Worm (Caenorhabditis elegans) whole organism, L2 larva: ENCODE data around the gene wdr-83.

Experiments
- C34F6.9 ChIP-seq: fragments of 150-350 bp; optimal IDR thresholded peaks from 2 replicates; lab custom pipeline; 2014; ENCODE audit warnings: missing biosample characterization, missing genetic modification characterization
- F13H6.1 ChIP-seq: sonication (generic microtip); optimal IDR thresholded peaks from 2 replicates; lab custom pipeline; 2016; ENCODE audit warnings: missing genetic modification characterization, missing compliant biosample characterization
- R02D3.7 ChIP-seq: fragments of 150-350 bp; optimal IDR thresholded peaks from 2 replicates; lab custom pipeline; 2014; ENCODE audit warnings: missing biosample characterization, missing genetic modification characterization
- Y55F3AM.14 ChIP-seq: fragments of 200-800 bp; sonication (Bioruptor generic); optimal IDR thresholded peaks from 2 replicates; lab custom pipeline; 2018; ENCODE audit warnings: mild to moderate bottlenecking, missing genetic modification characterization, missing compliant biosample characterization
- ZK546.5 ChIP-seq: sonication (generic microtip); optimal IDR thresholded peaks from 2 replicates; lab custom pipeline; 2017; ENCODE audit warnings: missing biosample characterization, missing genetic modification characterization
- aly-2 ChIP-seq: fragments of 150-350 bp; optimal IDR thresholded peaks from 2 replicates; lab custom pipeline; 2014; ENCODE audit warnings: missing biosample characterization, missing genetic modification characterization
- ama-1 ChIP-seq: fragments of 150-350 bp; optimal IDR thresholded peaks from 2 replicates; lab custom pipeline; 2018; ENCODE audit warnings: inconsistent platforms
- blmp-1 ChIP-seq: sonication (generic microtip); optimal IDR thresholded peaks from 2 replicates; lab custom pipeline; 2017; ENCODE audit warnings: missing genetic modification characterization, mild to moderate bottlenecking, missing compliant biosample characterization, antibody characterized with exemption, moderate library complexity; ENCODE audit not compliant: insufficient read depth
- ceh-16 ChIP-seq: fragments of 150-350 bp; optimal IDR thresholded peaks from 2 replicates; lab custom pipeline; 2014; ENCODE audit warnings: missing biosample characterization, missing genetic modification characterization
- ceh-82 ChIP-seq: fragments of 150-350 bp; optimal IDR thresholded peaks from 2 replicates; lab custom pipeline; 2014; ENCODE audit warnings: missing biosample characterization, missing genetic modification characterization
- crh-2 ChIP-seq: sonication (generic microtip); optimal IDR thresholded peaks from 2 replicates; lab custom pipeline; 2017; ENCODE audit warnings: missing biosample characterization, missing genetic modification characterization
- egl-27 ChIP-seq: sonication (generic microtip); optimal IDR thresholded peaks from 3 replicates; lab custom pipeline; 2017; ENCODE audit warnings: missing biosample characterization, missing genetic modification reagents, missing genetic modification characterization
- elt-3 ChIP-seq: sonication (generic microtip); optimal IDR thresholded peaks from 2 replicates; lab custom pipeline; 2017; ENCODE audit warnings: missing biosample characterization, missing genetic modification characterization
- fos-1 ChIP-seq: fragments of 150-350 bp; optimal IDR thresholded peaks from 2 replicates; lab custom pipeline; 2014; ENCODE audit warnings: missing biosample characterization, missing genetic modification characterization
- lin-11 ChIP-seq: fragments of 150-350 bp; sonication (generic microtip); optimal IDR thresholded peaks from 2 replicates; lab custom pipeline; 2014; ENCODE audit warnings: missing biosample characterization, missing genetic modification characterization, inconsistent platforms, mixed read lengths
- lin-39 ChIP-seq: fragments of 150-350 bp; optimal IDR thresholded peaks from 2 replicates; lab custom pipeline; 2014; ENCODE audit warnings: missing biosample characterization, missing genetic modification reagents, missing genetic modification characterization
- mab-5 ChIP-seq: fragments of 150-350 bp; optimal IDR thresholded peaks from 2 replicates; lab custom pipeline; 2014; ENCODE audit warnings: missing biosample characterization, missing genetic modification characterization
- mbf-1 ChIP-seq: sonication (generic microtip); optimal IDR thresholded peaks from 2 replicates; lab custom pipeline; 2017; ENCODE audit warnings: missing biosample characterization, missing genetic modification characterization
- mdl-1 ChIP-seq, 2 experiments: fragments of 150-350 bp in 1 of 2; sonication (generic microtip) in 1 of 2; optimal IDR thresholded peaks; 2 replicates each; lab custom pipeline; 2017; ENCODE audit warnings: missing biosample characterization in 2 of 2, missing genetic modification characterization in 2 of 2
- nhr-11 ChIP-seq: fragments of 150-350 bp; optimal IDR thresholded peaks from 2 replicates; lab custom pipeline; 2014; ENCODE audit warnings: missing biosample characterization, missing genetic modification characterization
- nhr-21 ChIP-seq: fragments of 150-350 bp; optimal IDR thresholded peaks from 2 replicates; lab custom pipeline; 2014; ENCODE audit warnings: missing biosample characterization, missing genetic modification characterization
- nhr-23 ChIP-seq: fragments of 150-350 bp; optimal IDR thresholded peaks from 2 replicates; lab custom pipeline; 2014; ENCODE audit warnings: missing biosample characterization, missing genetic modification reagents, missing genetic modification characterization
- nhr-237 ChIP-seq: fragments of 150-350 bp; optimal IDR thresholded peaks from 2 replicates; lab custom pipeline; 2014; ENCODE audit warnings: missing biosample characterization, missing genetic modification characterization
- nhr-25 ChIP-seq: fragments of 150-350 bp; sonication (generic microtip); optimal IDR thresholded peaks from 3 replicates; lab custom pipeline; 2014; ENCODE audit warnings: missing biosample characterization, missing genetic modification characterization
- nhr-6 ChIP-seq: fragments of 150-350 bp; optimal IDR thresholded peaks from 2 replicates; lab custom pipeline; 2014; ENCODE audit warnings: missing biosample characterization, missing genetic modification characterization
- peb-1 ChIP-seq: fragments of 150-350 bp; optimal IDR thresholded peaks from 2 replicates; lab custom pipeline; 2014; ENCODE audit warnings: missing biosample characterization, missing genetic modification characterization
- skn-1 ChIP-seq: sonication (generic microtip); optimal IDR thresholded peaks from 2 replicates; lab custom pipeline; 2017; ENCODE audit warnings: missing biosample characterization, missing genetic modification characterization
- sma-3 ChIP-seq: sonication (generic microtip); optimal IDR thresholded peaks from 2 replicates; lab custom pipeline; 2016; ENCODE audit warnings: missing genetic modification reagents, missing genetic modification characterization, missing compliant biosample characterization
- sma-9 ChIP-seq, 2 experiments: fragments of 150-350 bp in 1 of 2; sonication (generic microtip) in 1 of 2; optimal IDR thresholded peaks; 2 replicates each; lab custom pipeline; 2014 to 2016; ENCODE audit warnings: missing genetic modification characterization in 2 of 2, mild to moderate bottlenecking in 1 of 2, missing biosample characterization in 1 of 2, missing compliant biosample characterization in 1 of 2, missing genetic modification reagents in 1 of 2, moderate library complexity in 1 of 2
- snpc-4 ChIP-seq: fragments of 150-350 bp; optimal IDR thresholded peaks from 2 replicates; lab custom pipeline; 2014; ENCODE audit warnings: missing biosample characterization, missing genetic modification characterization
- unc-55 ChIP-seq: fragments of 150-350 bp; sonication (generic microtip); optimal IDR thresholded peaks from 3 replicates; lab custom pipeline; 2014; ENCODE audit warnings: missing biosample characterization, missing genetic modification reagents, missing genetic modification characterization
- zag-1 ChIP-seq: fragments of 150-350 bp; optimal IDR thresholded peaks from 2 replicates; lab custom pipeline; 2014; ENCODE audit warnings: missing biosample characterization, missing genetic modification characterization
- ztf-1 ChIP-seq: fragments of 200-800 bp; sonication (Bioruptor generic); conservative IDR thresholded peaks from 2 replicates; pipeline ENCODE4 v1.3.6; 2022; ENCODE audit warnings: missing genetic modification characterization, missing compliant biosample characterization
- ztf-11 ChIP-seq: sonication (generic microtip); optimal IDR thresholded peaks from 2 replicates; lab custom pipeline; 2017; ENCODE audit warnings: missing biosample characterization, missing genetic modification characterization
- ztf-4 ChIP-seq: fragments of 150-350 bp; optimal IDR thresholded peaks from 2 replicates; lab custom pipeline; 2014; ENCODE audit warnings: missing biosample characterization, missing genetic modification characterization

wdr-83 gene

ce11 chrII:5031612-5032011 is at the start of gene wdr-83:
wdr-83 (minus strand) TSS chrII:5031712.
- TF ChIP-seq fos-1 (tag; lab: Kevin White, UChicago) (no peak), egl-27 (no peak), lin-11 (tag; lab: Kevin White, UChicago) (no peak), nhr-25 (tag; lab: Kevin White, UChicago) (no peak), nhr-6 (tag; lab: Kevin White, UChicago) (no peak), nhr-237 (no peak), ama-1 (lab: Kevin White, UChicago) (no peak), blmp-1 (no peak), ceh-16 (tag; lab: Kevin White, UChicago) (no peak), C34F6.9 (tag; lab: Kevin White, UChicago) (no peak), zag-1 (tag; lab: Kevin White, UChicago) (no peak), ztf-1 (GFP tag; lab: Robert Waterston, UW) (no peak), mab-5 (tag; lab: Kevin White, UChicago) (no peak), unc-55 (no peak), ZK546.5 (tag; lab: Kevin White, UChicago) (no peak), skn-1 (no peak), snpc-4 (tag; lab: Kevin White, UChicago) (no peak), lin-39 (tag; lab: Kevin White, UChicago) (no peak)

- TF ChIP-seq crh-2 (tag; lab: Kevin White, UChicago) (no peak), mab-5 (tag; lab: Kevin White, UChicago) (no peak), blmp-1 (no peak), mbf-1 (tag; lab: Kevin White, UChicago) (no peak), unc-55 (no peak), egl-27 (no peak), nhr-11 (tag; lab: Kevin White, UChicago) (no peak), nhr-23 (tag; lab: Kevin White, UChicago) (no peak), ceh-82 (tag; lab: Kevin White, UChicago) (no peak), nhr-237 (no peak), Y55F3AM.14 (GFP tag; lab: Kevin White, UChicago) (no peak), R02D3.7 (no peak), sma-9 (GFP tag; optimal IDR thresholded peaks at IDR 0.05; lab: Kevin White, UChicago) (no peak), sma-9 (tag; optimal IDR thresholded peaks at IDR 0.05; lab: Kevin White, UChicago) (no peak), ama-1 (lab: Kevin White, UChicago) (no peak), nhr-25 (tag; lab: Kevin White, UChicago) (no peak), ztf-11 (tag; lab: Kevin White, UChicago) (no peak), elt-3 (tag; lab: Kevin White, UChicago) (no peak), peb-1 (tag; lab: Kevin White, UChicago) (no peak), F13H6.1 (tag; lab: Kevin White, UChicago) (no peak)
Measured at ce11 chrII:5071265-5071664, 39.8 kb upstream of the wdr-83 start, which contains the start of gene C27A2.7. C27A2.7 (minus strand) TSS chrII:5071365.

- no peak for TF ChIP-seq blmp-1
- TF ChIP-seq nhr-25 (tag; lab: Kevin White, UChicago), result no peak
- TF ChIP-seq mdl-1 (tag; optimal IDR thresholded peaks at IDR 0.05; lab: Kevin White, UChicago), result no peak
- no peak for TF ChIP-seq C34F6.9 (tag; lab: Kevin White, UChicago)
- TF ChIP-seq mab-5 (tag; lab: Kevin White, UChicago), result no peak
Measured at ce11 chrII:5069525-5069924, 38.0 kb upstream of the wdr-83 start, which contains the start of gene idpb-2. idpb-2 (minus strand) TSS chrII:5069625.

- TF ChIP-seq nhr-21 (tag; lab: Kevin White, UChicago) (no peak), ztf-1 (GFP tag; lab: Robert Waterston, UW) (no peak), peb-1 (tag; lab: Kevin White, UChicago) (no peak), ztf-4 (tag; lab: Kevin White, UChicago) (no peak), R02D3.7 (no peak), sma-3 (no peak), snpc-4 (tag; lab: Kevin White, UChicago) (no peak), elt-3 (tag; lab: Kevin White, UChicago) (no peak), aly-2 (tag; lab: Kevin White, UChicago) (no peak)
Measured at ce11 chrII:5067927-5068326, 36.4 kb upstream of the wdr-83 start, which contains the start of gene C27A2.8. C27A2.8 (minus strand) TSS chrII:5068043.
